Fruit fly (Drosophila melanogaster): Measurements from ENCODE around the gene CG14086.
A peak's percentile ranks its signal among the peaks of the same experiment; 100 is the strongest.

The CG14086 gene

DNA sequence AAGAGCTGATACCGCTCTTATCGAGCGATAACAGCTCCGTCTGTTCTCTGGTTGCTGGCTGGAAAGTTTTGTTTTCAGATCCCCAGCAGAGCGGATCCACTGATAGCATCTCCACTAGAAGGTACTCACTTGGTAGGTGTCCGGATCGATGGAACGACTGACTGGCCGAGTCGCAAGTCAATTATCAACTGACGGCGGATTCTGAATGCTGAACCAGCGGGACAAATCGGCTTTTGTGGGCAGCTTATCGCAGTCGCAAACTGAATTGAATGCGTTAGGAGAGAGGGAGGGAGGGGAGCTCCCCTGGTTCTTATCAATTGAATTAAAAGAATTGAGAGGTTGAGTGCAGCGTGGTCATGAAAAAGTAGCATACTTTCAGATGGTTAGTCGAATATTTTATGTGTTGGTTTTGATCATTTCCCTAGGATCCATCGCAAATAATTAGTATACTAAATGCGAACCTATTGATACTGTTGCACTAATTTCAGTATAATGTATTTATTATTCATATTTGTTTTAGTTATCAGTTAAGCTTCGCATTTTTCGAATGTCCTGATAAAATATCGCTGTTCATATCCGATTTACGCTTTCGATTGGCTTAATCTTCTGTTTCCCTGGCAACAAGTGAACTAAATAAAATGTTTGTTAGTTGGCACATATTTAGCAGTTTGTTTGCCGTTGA lies 6.7 kb upstream of the CG14086 start, which contains the start of the genes Aldh7A1 and CG14085 (continued):
- TF ChIP-seq CG4820 (GFP tag; optimal IDR thresholded peaks at IDR 0.05), result no peak
- TF ChIP-seq CG31388 (GFP tag; optimal IDR thresholded peaks at IDR 0.05), result no peak
- TF ChIP-seq disco-r (GFP tag; optimal IDR thresholded peaks at IDR 0.05), result no peak
- peak; percentile 82 for TF ChIP-seq exex (tag; optimal IDR thresholded peaks at IDR 0.05)
- no peak for TF ChIP-seq pho (GFP tag; optimal IDR thresholded peaks at IDR 0.05)
- TF ChIP-seq Rfx (GFP tag; IDR thresholded peaks at IDR 0.05), result peak; percentile 21; the same call in 1 of the 2 replicates
- TF ChIP-seq sim (GFP tag; IDR thresholded peaks at IDR 0.05), result no peak
- no peak for TF ChIP-seq az2 (GFP tag; optimal IDR thresholded peaks at IDR 0.05)
- TF ChIP-seq NFAT (GFP tag; IDR thresholded peaks at IDR 0.05), result peak; percentile 57; the same call in 1 of the 2 replicates
- no peak for TF ChIP-seq CG10209 (GFP tag; optimal IDR thresholded peaks at IDR 0.05)
- peak; percentile 72 for TF ChIP-seq CG10543 (GFP tag; optimal IDR thresholded peaks at IDR 0.05)
- no peak for TF ChIP-seq Ada2b (GFP tag; IDR thresholded peaks at IDR 0.05)
- peak; percentile 34 for TF ChIP-seq Max (GFP tag; optimal IDR thresholded peaks at IDR 0.05)
- TF ChIP-seq org-1 (GFP tag; optimal IDR thresholded peaks at IDR 0.05), result no peak
- TF ChIP-seq tx (GFP tag; optimal IDR thresholded peaks at IDR 0.05), result no peak
- TF ChIP-seq sens (GFP tag), result peak; percentile 28
- TF ChIP-seq phol (tag; optimal IDR thresholded peaks at IDR 0.05), result no peak
- TF ChIP-seq CG9932 (GFP tag; IDR thresholded peaks at IDR 0.05), result no peak
- no peak for TF ChIP-seq sob (GFP tag; IDR thresholded peaks at IDR 0.05)
- TF ChIP-seq sima (GFP tag; optimal IDR thresholded peaks at IDR 0.05), result no peak
- no peak for TF ChIP-seq Ssrp (tag; optimal IDR thresholded peaks at IDR 0.05)
- no peak for TF ChIP-seq Xbp1 (GFP tag; optimal IDR thresholded peaks at IDR 0.05)
- TF ChIP-seq CG12299 (tag; optimal IDR thresholded peaks at IDR 0.05), result no peak
- TF ChIP-seq CG18262 (tag; optimal IDR thresholded peaks at IDR 0.05), result no peak
- no peak for TF ChIP-seq CG1832 (GFP tag; optimal IDR thresholded peaks at IDR 0.05)
- no peak for TF ChIP-seq Trl (optimal IDR thresholded peaks at IDR 0.05)
- TF ChIP-seq Trl (GFP tag; optimal IDR thresholded peaks at IDR 0.05), result no peak
- no peak for TF ChIP-seq pita (GFP tag; optimal IDR thresholded peaks at IDR 0.05)
- no peak for TF ChIP-seq Abd-B (GFP tag; optimal IDR thresholded peaks at IDR 0.05)
- no peak for TF ChIP-seq CG31224 (GFP tag; IDR thresholded peaks at IDR 0.05)
- TF ChIP-seq CG4360 (GFP tag; IDR thresholded peaks at IDR 0.05), result no peak
- no peak for TF ChIP-seq Atf-2 (GFP tag; optimal IDR thresholded peaks at IDR 0.05)
- TF ChIP-seq crol (GFP tag; IDR thresholded peaks at IDR 0.05), result peak; percentile 99
- no peak for TF ChIP-seq CG4707 (GFP tag; optimal IDR thresholded peaks at IDR 0.05)
- TF ChIP-seq Dek (tag; optimal IDR thresholded peaks at IDR 0.05), result no peak
- TF ChIP-seq ap (GFP tag; IDR thresholded peaks at IDR 0.05), result no peak
- no peak for TF ChIP-seq Sry-δ (GFP tag; optimal IDR thresholded peaks at IDR 0.05)
- peak; percentile 92; the same call in 3 of the 4 replicates for TF ChIP-seq chinmo (GFP tag; IDR thresholded peaks at IDR 0.05; ENCODE audit: partially characterized antibody)
- 0 out of 3 replicates have a peak, but pooled peaks have one; percentile 37 for TF ChIP-seq gce (GFP tag; IDR thresholded peaks at IDR 0.05)
- TF ChIP-seq gsb-n (tag; optimal IDR thresholded peaks at IDR 0.05), result no peak
- no peak for TF ChIP-seq CG17361 (GFP tag; IDR thresholded peaks at IDR 0.05)
- TF ChIP-seq CG17568 (GFP tag; optimal IDR thresholded peaks at IDR 0.05), result no peak
- no peak for TF ChIP-seq Nf-YA (GFP tag; IDR thresholded peaks at IDR 0.05)
- TF ChIP-seq chm (GFP tag; IDR thresholded peaks at IDR 0.05), result no peak
- TF ChIP-seq br (optimal IDR thresholded peaks at IDR 0.05), result no peak
- TF ChIP-seq da (GFP tag; optimal IDR thresholded peaks at IDR 0.05), result no peak
- TF ChIP-seq pzg (GFP tag; optimal IDR thresholded peaks at IDR 0.05), result no peak
- no peak for TF ChIP-seq CG17385 (GFP tag; optimal IDR thresholded peaks at IDR 0.05)
- TF ChIP-seq CG17328 (GFP tag; IDR thresholded peaks at IDR 0.05), result no peak
- no peak for TF ChIP-seq ems (GFP tag; optimal IDR thresholded peaks at IDR 0.05)
- no peak for TF ChIP-seq Meics (GFP tag; optimal IDR thresholded peaks at IDR 0.05)
- no peak for TF ChIP-seq CrebB (tag; optimal IDR thresholded peaks at IDR 0.05)

Measured in whole organism, embryonic.